Worm (Caenorhabditis elegans): ENCODE measurements around the gene T28F3.8.

- TF ChIP-seq unc-86 (tag; optimal IDR thresholded peaks at IDR 0.05) (no peak), unc-130 (tag; optimal IDR thresholded peaks at IDR 0.05) (no peak), ztf-4 (tag; optimal IDR thresholded peaks at IDR 0.05) (no peak), lin-13 (GFP tag; optimal IDR thresholded peaks at IDR 0.05) (no peak), fkh-10 (GFP tag; optimal IDR thresholded peaks at IDR 0.05) (no peak), swsn-7 (tag; optimal IDR thresholded peaks at IDR 0.05) (no peak), ama-1 (optimal IDR thresholded peaks at IDR 0.05) (no peak), nhr-11 (tag; optimal IDR thresholded peaks at IDR 0.05) (no peak), jun-1 (tag; optimal IDR thresholded peaks at IDR 0.05) (no peak), hpl-2 (GFP tag; optimal IDR thresholded peaks at IDR 0.05) (no peak)
These were observed 41.8 kb downstream of the T28F3.8 start, which contains the start of gene str-187 for ce11 chrIV:17265279-17265678.
